Worm (Caenorhabditis elegans): ENCODE measurements around the gene ttbk-7.

ttbk-7 gene

DNA sequence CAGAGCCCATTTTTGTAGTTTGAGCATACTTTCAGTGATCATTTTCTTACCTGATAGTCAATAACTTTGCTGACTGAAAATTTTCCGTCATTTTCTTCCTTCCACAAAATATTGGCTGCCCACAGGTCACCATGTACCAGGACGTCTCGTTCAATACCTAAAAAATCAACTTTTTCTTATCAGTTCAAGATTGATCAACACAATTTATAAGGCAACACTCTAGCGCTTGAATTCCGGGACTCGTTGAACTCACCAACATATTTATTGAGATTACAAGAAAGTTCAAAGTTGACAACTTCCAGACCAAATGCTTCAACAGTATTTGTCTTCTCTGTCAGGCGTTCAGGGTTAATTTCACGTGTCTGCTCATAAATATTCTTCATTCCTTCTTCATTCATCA lies 38.0 kb upstream of the ttbk-7 start (continued):
- TF ChIP-seq lir-3 (tag; optimal IDR thresholded peaks at IDR 0.05) (no peak), mxl-3 (GFP tag; optimal IDR thresholded peaks at IDR 0.05) (no peak), nhr-42 (GFP tag; IDR thresholded peaks at IDR 0.05) (no peak), nhr-28 (tag; optimal IDR thresholded peaks at IDR 0.05) (peak; percentile 48), pha-4 (GFP tag; IDR thresholded peaks at IDR 0.05) (no peak), pha-4 (tag; optimal IDR thresholded peaks at IDR 0.05) (no peak), hmg-1.1 (GFP tag; IDR thresholded peaks at IDR 0.05) (no peak), R02D3.7 (tag; optimal IDR thresholded peaks at IDR 0.05) (no peak), daf-16 (GFP tag; optimal IDR thresholded peaks at IDR 0.05) (no peak), daf-16 (tag; optimal IDR thresholded peaks at IDR 0.05) (peak; percentile 78), zip-11 (GFP tag; IDR thresholded peaks at IDR 0.05) (no peak), mes-2 (tag; optimal IDR thresholded peaks at IDR 0.05; ENCODE audit: poor library complexity, severe bottlenecking) (no peak), tag-97 (GFP tag; IDR thresholded peaks at IDR 0.05) (no peak), Y105C5A.15 (GFP tag; IDR thresholded peaks at IDR 0.05) (no peak), pqm-1 (tag; optimal IDR thresholded peaks at IDR 0.05) (peak; percentile 47)

ce11 chrV:12928929-12929532 lies 33.4 kb upstream of the ttbk-7 start, which contains the start of gene T16G1.2:
Gene T16G1.2, plus strand, starts transcription at chrV:12929482.
- TF ChIP-seq unc-62 (GFP tag; optimal IDR thresholded peaks at IDR 0.05 in 1 of 2), result peak in 1 of 2 experiments; percentile 11
- no peak for TF ChIP-seq unc-62 (tag; optimal IDR thresholded peaks at IDR 0.05)
- TF ChIP-seq madf-5 (GFP tag; IDR thresholded peaks at IDR 0.05), result no peak

ce11 chrV:12924128-12924527 lies 28.5 kb upstream of the ttbk-7 start, which contains the start of gene pqn-67:
Gene pqn-67, plus strand, starts transcription at chrV:12924428.
- TF ChIP-seq ceh-28 (tag; optimal IDR thresholded peaks at IDR 0.05) (no peak), nhr-42 (GFP tag; IDR thresholded peaks at IDR 0.05) (no peak), dmd-8 (GFP tag; IDR thresholded peaks at IDR 0.05) (0 out of 2 replicates have a peak, but pooled peaks have one; percentile 29), zfp-3 (GFP tag; conservative IDR thresholded peaks at IDR 0.05) (0 out of 2 replicates have a peak, but pooled peaks have one; percentile 17)

DNA sequence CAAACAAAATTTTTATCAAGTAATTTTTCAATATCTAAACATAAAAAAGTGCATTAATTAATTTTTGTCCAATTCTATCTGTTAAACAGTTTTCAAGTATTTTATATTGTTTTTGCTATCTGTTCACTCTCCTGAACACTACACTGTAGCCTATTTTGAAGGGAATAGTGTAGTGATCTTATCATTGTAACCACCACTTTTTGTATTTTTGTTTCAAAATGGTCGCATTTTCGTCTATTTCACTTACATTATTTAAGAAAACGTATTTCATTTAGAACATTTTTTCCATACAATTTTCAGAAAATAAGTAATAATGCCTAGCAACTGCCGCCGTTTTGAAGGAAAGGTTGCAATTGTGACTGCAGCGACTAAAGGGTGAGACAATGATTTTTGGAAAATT lies 26.6 kb upstream of the ttbk-7 start, which contains the start of gene dhrs-4:
Gene dhrs-4, plus strand, starts transcription at position 301 of the 400 bp plus-strand sequence.
- no peak for TF ChIP-seq hlh-30 (tag; optimal IDR thresholded peaks at IDR 0.05; ENCODE audit: insufficient read depth)
- peak; percentile 64 for TF ChIP-seq nhr-28 (tag; optimal IDR thresholded peaks at IDR 0.05)
- TF ChIP-seq Y75B8A.6 (GFP tag; IDR thresholded peaks at IDR 0.05), result no peak
- TF ChIP-seq pha-4 (GFP tag; IDR thresholded peaks at IDR 0.05), result no peak
- TF ChIP-seq pha-4 (tag; optimal IDR thresholded peaks at IDR 0.05), result no peak
- TF ChIP-seq aha-1 (tag), result peak; percentile 61
- no peak for TF ChIP-seq daf-16 (GFP tag; optimal IDR thresholded peaks at IDR 0.05)
- TF ChIP-seq daf-16 (tag; optimal IDR thresholded peaks at IDR 0.05), result peak; percentile 36
- peak; percentile 6 for TF ChIP-seq nhr-6 (tag; optimal IDR thresholded peaks at IDR 0.05)
- no peak for TF ChIP-seq php-3 (GFP tag; IDR thresholded peaks at IDR 0.05)

- peak; percentile 54 for TF ChIP-seq hlh-30 (tag; optimal IDR thresholded peaks at IDR 0.05; ENCODE audit: insufficient read depth)
- no peak for TF ChIP-seq egl-43 (GFP tag; IDR thresholded peaks at IDR 0.05)
- no peak for TF ChIP-seq Y105C5A.15 (GFP tag; IDR thresholded peaks at IDR 0.05)
- TF ChIP-seq hlh-11 (tag; optimal IDR thresholded peaks at IDR 0.05), result peak; percentile 76
- no peak for TF ChIP-seq unc-130 (GFP tag; optimal IDR thresholded peaks at IDR 0.05)
- TF ChIP-seq dve-1 (tag; optimal IDR thresholded peaks at IDR 0.05; ENCODE audit: insufficient read depth), result peak; percentile 61
- peak; percentile 31 for TF ChIP-seq ztf-7 (tag; optimal IDR thresholded peaks at IDR 0.05)
- TF ChIP-seq pqm-1 (tag; optimal IDR thresholded peaks at IDR 0.05), result peak; percentile 76
- TF ChIP-seq dmd-6 (GFP tag; IDR thresholded peaks at IDR 0.05), result peak; percentile 88
- peak; percentile 87 for TF ChIP-seq nhr-28 (tag; optimal IDR thresholded peaks at IDR 0.05)
- no peak for TF ChIP-seq R02D3.7 (tag; optimal IDR thresholded peaks at IDR 0.05)
- peak; percentile 52; the same call in 1 of the 2 replicates for TF ChIP-seq php-3 (GFP tag; IDR thresholded peaks at IDR 0.05)
- no peak for TF ChIP-seq rbr-2 (tag; optimal IDR thresholded peaks at IDR 0.05)
- TF ChIP-seq unc-62 (GFP tag; optimal IDR thresholded peaks at IDR 0.05 in 1 of 2), result peak in 1 of 2 experiments; percentile 63
- no peak for TF ChIP-seq unc-62 (tag; optimal IDR thresholded peaks at IDR 0.05)
- peak; percentile 37 for TF ChIP-seq mxl-3 (GFP tag; optimal IDR thresholded peaks at IDR 0.05)
- no peak for TF ChIP-seq daf-16 (GFP tag; optimal IDR thresholded peaks at IDR 0.05)
- TF ChIP-seq daf-16 (tag; optimal IDR thresholded peaks at IDR 0.05), result peak; percentile 68
- peak; percentile 25 for TF ChIP-seq nhr-77 (tag; optimal IDR thresholded peaks at IDR 0.05)
- peak; percentile 48 for TF ChIP-seq nhr-6 (tag; optimal IDR thresholded peaks at IDR 0.05)
- no peak for TF ChIP-seq nhr-237 (tag; optimal IDR thresholded peaks at IDR 0.05)
These were observed 26.0 kb upstream of the ttbk-7 start for ce11 chrV:12921680-12922079.
